Worm (Caenorhabditis elegans) whole organism, L1 larva: ENCODE measurements around the gene Y39C12A.9.

ENCODE experiments used
- C34B4.2 ChIP-seq: sonication (generic microtip); optimal IDR thresholded peaks from 2 replicates; lab custom pipeline; 2017; ENCODE audit warnings: mild to moderate bottlenecking, missing genetic modification characterization, missing compliant biosample characterization
- Y116A8C.19 ChIP-seq: sonication (generic microtip); optimal IDR thresholded peaks from 2 replicates; lab custom pipeline; 2016; ENCODE audit warnings: missing compliant biosample characterization, missing genetic modification characterization, borderline replicate concordance
- ceh-82 ChIP-seq, 3 experiments: fragments of 150-350 bp in 1 of 3; sonication (generic microtip) in 2 of 3; optimal IDR thresholded peaks; 2 replicates each; lab custom pipeline; 2014 to 2017; ENCODE audit warnings: missing biosample characterization in 3 of 3, missing genetic modification characterization in 3 of 3
- hlh-17 ChIP-seq: fragments of 200-800 bp; sonication (Bioruptor generic); optimal IDR thresholded peaks from 2 replicates; lab custom pipeline; 2018; ENCODE audit warnings: missing genetic modification characterization, mild to moderate bottlenecking, missing compliant biosample characterization, moderate library complexity, borderline replicate concordance
- lin-39 ChIP-seq: fragments of 150-350 bp; optimal IDR thresholded peaks from 2 replicates; lab custom pipeline; 2014; ENCODE audit warnings: missing biosample characterization, missing genetic modification reagents, missing genetic modification characterization
- lsy-2 ChIP-seq, 2 experiments: fragments of 150-350 bp; optimal IDR thresholded peaks; 2 replicates each; lab custom pipeline; 2014; ENCODE audit warnings: missing biosample characterization in 2 of 2, missing genetic modification characterization in 2 of 2
- nhr-237 ChIP-seq: fragments of 150-350 bp; optimal IDR thresholded peaks from 2 replicates; lab custom pipeline; 2014; ENCODE audit warnings: missing biosample characterization, missing genetic modification characterization
- nhr-47 ChIP-seq: sonication (generic microtip); optimal IDR thresholded peaks from 2 replicates; lab custom pipeline; 2016; ENCODE audit warnings: mild to moderate bottlenecking, missing genetic modification characterization, moderate library complexity, missing compliant biosample characterization
- skn-1 ChIP-seq: fragments of 150-350 bp; optimal IDR thresholded peaks from 2 replicates; lab custom pipeline; 2014; ENCODE audit warnings: missing biosample characterization, missing genetic modification characterization

DNA sequence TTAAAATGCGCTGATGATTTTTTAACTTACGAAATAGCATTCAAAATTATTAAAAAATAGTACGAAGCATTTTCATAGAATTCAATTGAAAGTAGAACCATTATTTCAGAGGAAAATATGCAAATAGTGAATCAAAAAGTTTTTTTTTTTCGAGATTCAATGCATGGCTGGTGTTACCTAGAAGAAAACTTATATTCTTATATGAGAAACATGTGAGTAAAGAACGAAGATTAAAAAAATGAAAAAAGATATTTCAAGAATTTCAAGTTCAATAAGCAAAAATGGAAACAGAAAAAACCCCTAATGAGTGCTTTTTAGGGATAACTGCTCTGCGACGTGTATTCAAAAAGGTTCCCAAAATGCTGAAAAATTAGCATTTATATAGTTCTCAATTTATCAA is 23.0 kb downstream of the Y39C12A.9 start, which contains the start of gene sre-16:
- TF ChIP-seq lsy-2 (tag; optimal IDR thresholded peaks at IDR 0.05; lab: Kevin White, UChicago) (no peak), skn-1 (tag; lab: Kevin White, UChicago) (no peak), nhr-237 (tag; lab: Kevin White, UChicago) (no peak), Y116A8C.19 (tag; lab: Kevin White, UChicago) (no peak), nhr-47 (tag; lab: Kevin White, UChicago) (no peak), hlh-17 (GFP tag; lab: Kevin White, UChicago) (no peak), lin-39 (tag; lab: Kevin White, UChicago) (no peak), C34B4.2 (tag; lab: Kevin White, UChicago) (no peak), ceh-82 (tag; optimal IDR thresholded peaks at IDR 0.05; lab: Kevin White, UChicago) (no peak)
